Worm (Caenorhabditis elegans): ENCODE measurements around the gene gpla-1.

The gpla-1 gene

DNA sequence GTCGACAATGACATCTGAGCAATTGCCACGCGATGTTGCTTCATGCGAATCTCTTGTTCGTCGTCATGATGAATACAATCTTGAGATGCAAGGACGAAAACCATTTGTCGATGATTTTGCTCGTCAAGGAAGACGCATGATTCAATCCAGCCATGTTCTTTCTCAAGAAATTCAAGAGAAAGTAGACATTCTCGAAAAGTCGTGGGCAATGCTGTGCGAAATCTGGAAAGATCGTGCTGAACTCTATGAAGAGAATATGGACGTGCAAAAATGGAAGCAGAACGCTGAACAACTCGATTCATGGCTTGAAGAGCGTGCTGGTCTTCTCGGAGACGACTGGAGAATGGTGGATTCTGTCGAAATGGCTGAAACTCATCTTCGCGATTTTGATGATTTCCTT, 24.3 kb downstream of the gpla-1 start:
- TF ChIP-seq ceh-19 (GFP tag; optimal IDR thresholded peaks at IDR 0.05): no peak
- TF ChIP-seq eyg-1 (tag; optimal IDR thresholded peaks at IDR 0.05): no peak
- no peak for TF ChIP-seq rnt-1 (tag; optimal IDR thresholded peaks at IDR 0.05)
- TF ChIP-seq hlh-15 (tag; optimal IDR thresholded peaks at IDR 0.05): no peak
- TF ChIP-seq npax-4 (tag; optimal IDR thresholded peaks at IDR 0.05): no peak
- no peak for TF ChIP-seq ceh-45 (GFP tag; IDR thresholded peaks at IDR 0.05)
- TF ChIP-seq ets-4 (tag; optimal IDR thresholded peaks at IDR 0.05): no peak

DNA sequence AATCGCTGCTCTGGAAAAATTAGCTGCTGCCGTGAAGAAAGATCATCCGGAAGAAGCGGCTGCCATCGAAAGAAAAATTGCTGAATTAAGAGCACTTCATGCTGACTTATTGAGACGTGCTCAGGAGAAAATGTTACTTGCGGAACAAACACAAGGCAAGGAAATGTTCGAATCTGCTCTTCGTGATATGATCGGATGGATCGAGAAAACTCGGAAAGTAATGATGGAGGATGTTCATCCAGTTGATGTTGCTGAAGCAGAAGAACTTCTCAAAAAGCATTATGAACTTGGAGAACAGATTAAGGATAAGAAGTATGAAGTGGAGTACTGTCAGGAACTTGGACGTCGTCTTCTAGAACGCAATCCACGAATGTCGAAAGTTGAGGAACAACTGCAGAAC, 31.6 kb downstream of the gpla-1 start:
- TF ChIP-seq K09A11.1 (tag; optimal IDR thresholded peaks at IDR 0.05; ENCODE audit: insufficient read depth) (no peak), hlh-15 (tag; optimal IDR thresholded peaks at IDR 0.05) (no peak), unc-86 (tag; optimal IDR thresholded peaks at IDR 0.05) (no peak), ztf-16 (tag; optimal IDR thresholded peaks at IDR 0.05) (no peak), K02D7.2 (tag; optimal IDR thresholded peaks at IDR 0.05) (no peak), unc-55 (GFP tag; optimal IDR thresholded peaks at IDR 0.05) (no peak), unc-3 (GFP tag; conservative IDR thresholded peaks at IDR 0.05) (no peak), unc-3 (tag; optimal IDR thresholded peaks at IDR 0.05) (no peak), ceh-45 (GFP tag; IDR thresholded peaks at IDR 0.05) (no peak), rnt-1 (tag; optimal IDR thresholded peaks at IDR 0.05) (no peak), pat-9 (tag; optimal IDR thresholded peaks at IDR 0.05) (no peak), sdc-2 (tag; optimal IDR thresholded peaks at IDR 0.05) (no peak), mec-3 (tag; optimal IDR thresholded peaks at IDR 0.05; ENCODE audit: borderline replicate concordance) (no peak), syd-9 (tag; optimal IDR thresholded peaks at IDR 0.05) (no peak), eyg-1 (tag; optimal IDR thresholded peaks at IDR 0.05) (no peak), gmeb-2 (tag; optimal IDR thresholded peaks at IDR 0.05) (no peak), hlh-6 (tag; optimal IDR thresholded peaks at IDR 0.05) (no peak), ceh-30 (tag; optimal IDR thresholded peaks at IDR 0.05) (no peak), elt-2 (tag; optimal IDR thresholded peaks at IDR 0.05) (no peak)

DNA sequence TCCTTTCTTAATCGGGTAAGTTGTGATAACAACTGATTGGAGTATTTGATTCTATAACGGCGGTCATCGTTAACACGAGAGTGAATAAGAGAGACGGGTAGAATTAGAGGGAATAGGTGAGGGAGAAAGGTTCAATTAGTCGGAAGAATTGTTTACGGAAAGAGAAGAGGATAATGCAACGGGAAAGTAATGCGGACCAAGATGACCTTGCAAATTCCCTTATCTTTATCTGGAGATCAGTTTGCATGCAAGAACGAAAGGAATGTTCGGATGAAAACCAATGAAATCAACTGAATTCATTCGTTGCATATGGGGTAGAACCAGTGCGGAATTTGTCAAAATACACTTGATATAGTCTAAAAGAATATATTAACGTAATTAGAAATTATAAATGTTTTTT, 35.4 kb downstream of the gpla-1 start:
- no peak for TF ChIP-seq sox-2 (GFP tag; IDR thresholded peaks at IDR 0.05)
- TF ChIP-seq unc-55 (GFP tag; optimal IDR thresholded peaks at IDR 0.05): no peak
- no peak for TF ChIP-seq Y22D7AL.16 (tag; optimal IDR thresholded peaks at IDR 0.05)
- TF ChIP-seq ceh-22 (tag; optimal IDR thresholded peaks at IDR 0.05): no peak
- TF ChIP-seq mec-3 (tag; optimal IDR thresholded peaks at IDR 0.05; ENCODE audit: borderline replicate concordance): no peak

ce11 chrV:11901260-11901659, 36.4 kb downstream of the gpla-1 start:
- TF ChIP-seq tbx-7 (tag; optimal IDR thresholded peaks at IDR 0.05) (no peak), ceh-24 (tag; optimal IDR thresholded peaks at IDR 0.05) (no peak), Y22D7AL.16 (tag; optimal IDR thresholded peaks at IDR 0.05) (no peak), fax-1 (tag; optimal IDR thresholded peaks at IDR 0.05) (no peak), che-1 (tag; optimal IDR thresholded peaks at IDR 0.05) (no peak), ceh-19 (GFP tag; optimal IDR thresholded peaks at IDR 0.05) (no peak), fkh-6 (tag; optimal IDR thresholded peaks at IDR 0.05) (no peak), ceh-9 (tag; optimal IDR thresholded peaks at IDR 0.05) (no peak), pqm-1 (tag; optimal IDR thresholded peaks at IDR 0.05) (no peak), ets-4 (tag; optimal IDR thresholded peaks at IDR 0.05) (no peak), hlh-30 (tag; optimal IDR thresholded peaks at IDR 0.05; ENCODE audit: insufficient read depth) (no peak), pha-2 (tag; optimal IDR thresholded peaks at IDR 0.05) (no peak), nfya-1 (tag; optimal IDR thresholded peaks at IDR 0.05) (no peak), nhr-232 (tag; optimal IDR thresholded peaks at IDR 0.05) (no peak), pat-9 (tag; optimal IDR thresholded peaks at IDR 0.05) (no peak), C08G9.2 (tag; optimal IDR thresholded peaks at IDR 0.05) (no peak), hlh-8 (tag; optimal IDR thresholded peaks at IDR 0.05) (no peak), unc-3 (GFP tag; conservative IDR thresholded peaks at IDR 0.05) (no peak), unc-3 (tag; optimal IDR thresholded peaks at IDR 0.05) (no peak)

Data from whole organism, late embryonic.